Fruit fly (Drosophila melanogaster) whole organism, embryonic: ENCODE data around the gene Rok.
A peak's percentile ranks its signal among the peaks of the same experiment; 100 is the strongest.

Experiments used
- Atf6 ChIP-seq: fragments of 200-800 bp; sonication (Bioruptor generic); IDR thresholded peaks from 2 replicates; pipeline ENCODE4 v1.3.6; 2022; ENCODE audit warnings: missing biosample characterization, missing genetic modification characterization
- BEAF-32 ChIP-seq: fragments of 200-800 bp; sonication (Bioruptor generic); optimal IDR thresholded peaks from 3 replicates; lab custom pipeline; 2017; ENCODE audit warnings: missing biosample characterization, missing genetic modification characterization, mild to moderate bottlenecking, moderate library complexity, missing genetic modification reagents
- CG10267 ChIP-seq: fragments of 200-800 bp; sonication (Bioruptor generic); optimal IDR thresholded peaks from 2 replicates; lab custom pipeline; 2018; ENCODE audit warnings: missing biosample characterization, mild to moderate bottlenecking, missing genetic modification characterization, moderate library complexity
- CG10366 ChIP-seq: fragments of 200-800 bp; sonication (Bioruptor generic); IDR thresholded peaks from 2 replicates; pipeline ENCODE4 v1.3.6; 2022; ENCODE audit warnings: missing biosample characterization, missing genetic modification characterization
- CG10462 ChIP-seq: fragments of 200-800 bp; sonication (Bioruptor generic); optimal IDR thresholded peaks from 2 replicates; lab custom pipeline; 2016; ENCODE audit warnings: missing biosample characterization, missing genetic modification characterization
- CG12071 ChIP-seq: fragments of 200-800 bp; sonication (Bioruptor generic); optimal IDR thresholded peaks from 3 replicates; lab custom pipeline; 2018; ENCODE audit warnings: missing biosample characterization, mild to moderate bottlenecking, missing genetic modification characterization
- CG12299 ChIP-seq: fragments of 200-800 bp; sonication (Bioruptor generic); optimal IDR thresholded peaks from 2 replicates; lab custom pipeline; 2018; ENCODE audit warnings: missing biosample characterization, mild to moderate bottlenecking, missing genetic modification characterization
- CG13624 ChIP-seq: fragments of 200-800 bp; sonication (Bioruptor generic); optimal IDR thresholded peaks from 2 replicates; lab custom pipeline; 2016; ENCODE audit warnings: missing biosample characterization, missing genetic modification characterization
- CG15011 ChIP-seq: fragments of 200-800 bp; sonication (Bioruptor generic); optimal IDR thresholded peaks from 3 replicates; lab custom pipeline; 2018; ENCODE audit warnings: missing biosample characterization, mild to moderate bottlenecking, missing genetic modification characterization
- CG16813 ChIP-seq: fragments of 200-800 bp; sonication (Bioruptor generic); IDR thresholded peaks from 3 replicates; pipeline ENCODE4 v1.3.6; 2022; ENCODE audit warnings: missing biosample characterization, missing genetic modification characterization; ENCODE audit not compliant: partially characterized antibody
- CG17361 ChIP-seq: fragments of 200-800 bp; sonication (Bioruptor generic); IDR thresholded peaks from 3 replicates; pipeline ENCODE4 v1.3.6; 2022; ENCODE audit warnings: missing biosample characterization, missing genetic modification characterization
- CG18476 ChIP-seq: fragments of 200-800 bp; sonication (Bioruptor generic); optimal IDR thresholded peaks from 2 replicates; lab custom pipeline; 2016; ENCODE audit warnings: missing biosample characterization, mild to moderate bottlenecking, missing genetic modification characterization
- CG2678 ChIP-seq: fragments of 200-800 bp; sonication (Bioruptor generic); optimal IDR thresholded peaks from 3 replicates; lab custom pipeline; 2019; ENCODE audit warnings: missing biosample characterization, mild to moderate bottlenecking, missing genetic modification characterization, moderate library complexity
- CG30431 ChIP-seq: fragments of 200-800 bp; sonication (Bioruptor generic); optimal IDR thresholded peaks from 2 replicates; lab custom pipeline; 2017; ENCODE audit warnings: missing biosample characterization, missing genetic modification characterization
- CG31441 ChIP-seq: fragments of 200-800 bp; sonication (Bioruptor generic); IDR thresholded peaks from 2 replicates; pipeline ENCODE4 v1.3.6; 2022; ENCODE audit warnings: missing biosample characterization, missing genetic modification characterization
- CG43689 ChIP-seq: fragments of 200-800 bp; sonication (Bioruptor generic); IDR thresholded peaks from 2 replicates; pipeline ENCODE4 v1.3.6; 2022; ENCODE audit warnings: missing biosample characterization, missing genetic modification characterization
- CG4820 ChIP-seq: fragments of 200-800 bp; sonication (Bioruptor generic); optimal IDR thresholded peaks from 3 replicates; lab custom pipeline; 2016; ENCODE audit warnings: missing biosample characterization, missing genetic modification characterization
- CG5953 ChIP-seq: fragments of 200-800 bp; sonication (Bioruptor generic); IDR thresholded peaks from 2 replicates; pipeline ENCODE4 v1.3.6; 2022; ENCODE audit warnings: missing biosample characterization, missing genetic modification characterization
- CG6654 ChIP-seq: fragments of 200-800 bp; sonication (Bioruptor generic); optimal IDR thresholded peaks from 2 replicates; lab custom pipeline; 2017; ENCODE audit warnings: missing biosample characterization, mild to moderate bottlenecking, missing genetic modification characterization
- CG6765 ChIP-seq: fragments of 200-800 bp; sonication (Bioruptor generic); optimal IDR thresholded peaks from 3 replicates; lab custom pipeline; 2017; ENCODE audit warnings: missing biosample characterization, mild to moderate bottlenecking, missing genetic modification characterization
- CG6791 ChIP-seq: fragments of 200-800 bp; sonication (Bioruptor generic); IDR thresholded peaks from 3 replicates; pipeline ENCODE4 v1.3.6; 2022; ENCODE audit warnings: missing biosample characterization, missing genetic modification characterization; ENCODE audit not compliant: partially characterized antibody
- CG7987 ChIP-seq: fragments of 200-800 bp; sonication (Bioruptor generic); optimal IDR thresholded peaks from 2 replicates; lab custom pipeline; 2018; ENCODE audit warnings: missing biosample characterization, mild to moderate bottlenecking, missing genetic modification characterization, moderate library complexity
- CG8944 ChIP-seq: fragments of 200-800 bp; sonication (Bioruptor generic); optimal IDR thresholded peaks from 3 replicates; lab custom pipeline; 2016; ENCODE audit warnings: missing biosample characterization, missing genetic modification characterization
- CG9215 ChIP-seq: fragments of 200-800 bp; sonication (Bioruptor generic); IDR thresholded peaks from 2 replicates; pipeline ENCODE4 v1.3.6; 2022; ENCODE audit warnings: missing biosample characterization, missing genetic modification characterization
- CG9817 ChIP-seq: fragments of 200-800 bp; sonication (Bioruptor generic); optimal IDR thresholded peaks from 2 replicates; lab custom pipeline; 2018; ENCODE audit warnings: missing biosample characterization, mild to moderate bottlenecking, missing genetic modification characterization, moderate library complexity
- CkIIα-i1 ChIP-seq: fragments of 200-800 bp; sonication (Bioruptor generic); IDR thresholded peaks from 2 replicates; pipeline ENCODE4 v1.3.6; 2022; ENCODE audit warnings: missing biosample characterization, missing genetic modification characterization
- Jarid2 ChIP-seq: fragments of 200-800 bp; sonication (Bioruptor generic); optimal IDR thresholded peaks from 3 replicates; lab custom pipeline; 2017; ENCODE audit warnings: mild to moderate bottlenecking, missing biosample characterization, missing genetic modification reagents, missing genetic modification characterization
- Kr ChIP-seq: fragments of 200-800 bp; sonication (Bioruptor generic); optimal IDR thresholded peaks from 2 replicates; lab custom pipeline; 2017; ENCODE audit warnings: missing biosample characterization, mild to moderate bottlenecking, missing genetic modification characterization
- Mrtf ChIP-seq: fragments of 200-800 bp; sonication (Bioruptor generic); IDR thresholded peaks from 3 replicates; pipeline ENCODE4 v1.3.6; 2022; ENCODE audit warnings: missing biosample characterization, missing genetic modification characterization
- Nf-YC ChIP-seq: fragments of 200-800 bp; optimal IDR thresholded peaks from 3 replicates; lab custom pipeline; 2019; ENCODE audit warnings: missing biosample characterization, mild to moderate bottlenecking, missing genetic modification characterization, moderate library complexity
- Opbp ChIP-seq: fragments of 200-800 bp; sonication (Bioruptor generic); IDR thresholded peaks from 3 replicates; pipeline ENCODE4 v1.3.6; 2022; ENCODE audit warnings: missing biosample characterization, missing genetic modification characterization; ENCODE audit not compliant: partially characterized antibody
- Pdp1 ChIP-seq, 2 experiments: fragments of 200-800 bp; sonication (Bioruptor generic); optimal IDR thresholded peaks; 3 replicates each; lab custom pipeline; 2016; ENCODE audit warnings: missing biosample characterization in 2 of 2, missing genetic modification characterization in 2 of 2, mild to moderate bottlenecking in 1 of 2, moderate library complexity in 1 of 2
- Rx ChIP-seq: fragments of 200-800 bp; sonication (Bioruptor generic); IDR thresholded peaks from 2 replicates; pipeline ENCODE4 v1.3.6; 2022; ENCODE audit warnings: missing biosample characterization, missing genetic modification characterization
- Ssrp ChIP-seq: fragments of 200-800 bp; sonication (Bioruptor generic); optimal IDR thresholded peaks from 2 replicates; lab custom pipeline; 2018; ENCODE audit warnings: missing biosample characterization, mild to moderate bottlenecking, missing genetic modification characterization, moderate library complexity
- Xbp1 ChIP-seq: fragments of 200-800 bp; sonication (Bioruptor generic); optimal IDR thresholded peaks from 3 replicates; lab custom pipeline; 2016; ENCODE audit warnings: missing biosample characterization, mild to moderate bottlenecking, missing genetic modification characterization
- ab ChIP-seq: fragments of 200-800 bp; sonication (Bioruptor generic); optimal IDR thresholded peaks from 2 replicates; lab custom pipeline; 2016; ENCODE audit warnings: missing biosample characterization, missing genetic modification characterization
- bowl ChIP-seq: fragments of 200-800 bp; sonication (Bioruptor generic); IDR thresholded peaks from 2 replicates; pipeline ENCODE4 v1.3.6; 2022; ENCODE audit warnings: missing biosample characterization, missing genetic modification characterization
- crol ChIP-seq: fragments of 200-800 bp; sonication (Bioruptor generic); IDR thresholded peaks from 2 replicates; pipeline ENCODE4 v1.3.6; 2022; ENCODE audit warnings: missing biosample characterization, missing genetic modification characterization
- danr ChIP-seq: fragments of 200-800 bp; sonication (Bioruptor generic); IDR thresholded peaks from 2 replicates; pipeline ENCODE4 v1.3.6; 2022; ENCODE audit warnings: missing biosample characterization, missing genetic modification characterization
- en ChIP-seq: fragments of 200-800 bp; sonication (Bioruptor generic); optimal IDR thresholded peaks from 2 replicates; lab custom pipeline; 2016; ENCODE audit warnings: missing biosample characterization, missing genetic modification characterization
- grn ChIP-seq: fragments of 200-800 bp; sonication (Bioruptor generic); optimal IDR thresholded peaks from 3 replicates; lab custom pipeline; 2017; ENCODE audit warnings: missing biosample characterization, missing genetic modification characterization
- gro ChIP-seq: fragments of 200-800 bp; sonication (Bioruptor generic); optimal IDR thresholded peaks from 2 replicates; lab custom pipeline; 2016; ENCODE audit warnings: missing biosample characterization, missing genetic modification characterization
- hbn ChIP-seq: fragments of 200-800 bp; sonication (Bioruptor generic); IDR thresholded peaks from 2 replicates; pipeline ENCODE4 v1.3.6; 2022; ENCODE audit warnings: missing biosample characterization, missing genetic modification characterization; ENCODE audit not compliant: partially characterized antibody
- jing ChIP-seq: fragments of 200-800 bp; sonication (Bioruptor generic); optimal IDR thresholded peaks from 2 replicates; lab custom pipeline; 2018; ENCODE audit warnings: missing biosample characterization, mild to moderate bottlenecking, missing genetic modification characterization
- kay ChIP-seq: fragments of 200-800 bp; sonication (Bioruptor generic); optimal IDR thresholded peaks from 2 replicates; lab custom pipeline; 2016; ENCODE audit warnings: missing biosample characterization, missing genetic modification characterization
- lbe ChIP-seq: fragments of 200-800 bp; sonication (Bioruptor generic); optimal IDR thresholded peaks from 2 replicates; lab custom pipeline; 2016; ENCODE audit warnings: missing biosample characterization, mild to moderate bottlenecking, missing genetic modification characterization
- nerfin-1 ChIP-seq: fragments of 200-800 bp; sonication (Bioruptor generic); optimal IDR thresholded peaks from 3 replicates; lab custom pipeline; 2019; ENCODE audit warnings: missing biosample characterization, mild to moderate bottlenecking, missing genetic modification characterization, moderate library complexity
- pfk ChIP-seq: fragments of 200-800 bp; sonication (Bioruptor generic); optimal IDR thresholded peaks from 2 replicates; lab custom pipeline; 2018; ENCODE audit warnings: missing biosample characterization, mild to moderate bottlenecking, missing genetic modification characterization, moderate library complexity
- tgo ChIP-seq: fragments of 200-800 bp; sonication (Bioruptor generic); IDR thresholded peaks from 3 replicates; pipeline ENCODE4 v1.3.6; 2022; ENCODE audit warnings: missing biosample characterization, missing genetic modification characterization
- z ChIP-seq: fragments of 200-800 bp; sonication (Bioruptor generic); IDR thresholded peaks from 3 replicates; pipeline ENCODE4 v1.3.6; 2022; ENCODE audit warnings: missing biosample characterization, missing genetic modification characterization
- zfh2 ChIP-seq: fragments of 200-800 bp; sonication (Bioruptor generic); optimal IDR thresholded peaks from 2 replicates; lab custom pipeline; 2016; ENCODE audit warnings: missing biosample characterization, missing genetic modification characterization

Gene Rok

DNA sequence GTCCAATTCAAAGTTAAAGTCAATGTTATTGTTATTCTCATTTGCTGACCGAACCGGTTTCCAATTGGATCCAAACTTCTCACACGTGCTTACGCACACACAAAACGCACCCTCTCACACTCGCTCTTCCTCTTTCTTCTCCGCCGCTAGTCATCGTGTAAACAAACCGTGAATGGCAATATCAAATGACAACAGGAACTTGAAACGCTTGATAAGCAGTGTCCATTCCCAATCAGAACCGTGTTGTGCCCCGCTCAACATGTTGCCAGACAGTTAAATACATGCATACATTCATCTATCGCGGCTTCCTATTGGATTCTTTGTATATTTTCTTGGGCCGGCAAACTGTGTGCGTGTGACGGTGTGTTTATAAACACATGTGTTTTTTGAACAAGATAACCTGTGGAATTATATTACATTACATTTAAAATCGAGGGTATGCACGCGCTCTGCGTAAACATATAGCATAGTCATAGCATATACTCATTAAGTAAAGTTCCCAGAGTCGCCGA lies 18.6 kb upstream of the Rok start (continued):
- TF ChIP-seq tgo (no peak), CG10462 (GFP tag; lab: Kevin White, UChicago) (no peak), Ssrp (tag; lab: Kevin White, UChicago) (no peak), CG15011 (no peak), grn (peak; percentile 64), BEAF-32 (GFP tag; lab: Kevin White, UChicago) (no peak), CG9215 (GFP tag; lab: Robert Waterston, UW) (no peak), crol (GFP tag; lab: Robert Waterston, UW) (no peak; the same call in 1 of the 2 replicates), hbn (GFP tag; lab: Robert Waterston, UW) (no peak), CG7987 (peak; percentile 59), Mrtf (GFP tag; lab: Robert Waterston, UW) (no peak), lbe (GFP tag; lab: Kevin White, UChicago) (no peak), CG12299 (tag; lab: Kevin White, UChicago) (peak; percentile 59), Nf-YC (tag; lab: Kevin White, UChicago) (peak; percentile 73), CG6654 (no peak), Pdp1 (GFP tag; optimal IDR thresholded peaks at IDR 0.05; lab: Kevin White, UChicago) (peak in 1 of 2 experiments; percentile 47), danr (GFP tag; lab: Robert Waterston, UW) (no peak), CG12071 (GFP tag; lab: Kevin White, UChicago) (peak; percentile 41), CG30431 (no peak), CG10267 (tag; lab: Kevin White, UChicago) (no peak), CG4820 (GFP tag; lab: Kevin White, UChicago) (no peak), CG13624 (no peak), CG6791 (GFP tag; lab: Robert Waterston, UW) (no peak), Rx (GFP tag; lab: Robert Waterston, UW) (no peak), CG6765 (no peak), Kr (GFP tag; lab: Kevin White, UChicago) (no peak), Atf6 (GFP tag; lab: Robert Waterston, UW) (no peak), CG9817 (no peak), CG31441 (GFP tag; lab: Robert Waterston, UW) (no peak), bowl (GFP tag; lab: Robert Waterston, UW) (no peak), Xbp1 (GFP tag; lab: Kevin White, UChicago) (no peak), CG5953 (no peak), pfk (GFP tag; lab: Kevin White, UChicago) (no peak), CG10366 (GFP tag; lab: Robert Waterston, UW) (no peak), Jarid2 (GFP tag; lab: Kevin White, UChicago) (no peak), z (GFP tag; lab: Robert Waterston, UW) (no peak), nerfin-1 (tag; lab: Kevin White, UChicago) (peak; percentile 5), Opbp (GFP tag; lab: Robert Waterston, UW) (no peak), en (GFP tag; lab: Kevin White, UChicago) (no peak), CG8944 (GFP tag; lab: Kevin White, UChicago) (no peak), gro (GFP tag; lab: Kevin White, UChicago) (peak; percentile 34), kay (no peak), jing (no peak), CG17361 (GFP tag; lab: Robert Waterston, UW) (no peak), CkIIα-i1 (no peak), zfh2 (GFP tag; lab: Kevin White, UChicago) (no peak), CG16813 (no peak), CG2678 (peak; percentile 39), CG43689 (GFP tag; lab: Robert Waterston, UW) (no peak), CG18476 (GFP tag; lab: Kevin White, UChicago) (no peak), ab (GFP tag; lab: Kevin White, UChicago) (no peak)
